Fruit fly (Drosophila melanogaster) Kc167 (cell line): Measurements from ENCODE around the gene CG11438.

Experiments
- Myc ChIP-seq: fragments of >200 bp; optimal IDR thresholded peaks from 2 replicates; lab custom pipeline; 2017; ENCODE audit warnings: missing external identifiers
- Sin3A ChIP-seq: fragments of >200 bp; optimal IDR thresholded peaks from 2 replicates; lab custom pipeline; 2018; ENCODE audit warnings: missing external identifiers
- h ChIP-seq: fragments of >200 bp; optimal IDR thresholded peaks from 3 replicates; lab custom pipeline; 2018; ENCODE audit warnings: missing external identifiers
- insv ChIP-seq: fragments of >200 bp; optimal IDR thresholded peaks from 3 replicates; lab custom pipeline; 2018; ENCODE audit warnings: missing external identifiers
- psq ChIP-seq: fragments of >200 bp; optimal IDR thresholded peaks from 2 replicates; lab custom pipeline; 2017; ENCODE audit warnings: missing external identifiers
- ttk ChIP-seq: sonication (Bioruptor generic); optimal IDR thresholded peaks from 2 replicates; lab custom pipeline; 2017; ENCODE audit warnings: missing external identifiers

DNA sequence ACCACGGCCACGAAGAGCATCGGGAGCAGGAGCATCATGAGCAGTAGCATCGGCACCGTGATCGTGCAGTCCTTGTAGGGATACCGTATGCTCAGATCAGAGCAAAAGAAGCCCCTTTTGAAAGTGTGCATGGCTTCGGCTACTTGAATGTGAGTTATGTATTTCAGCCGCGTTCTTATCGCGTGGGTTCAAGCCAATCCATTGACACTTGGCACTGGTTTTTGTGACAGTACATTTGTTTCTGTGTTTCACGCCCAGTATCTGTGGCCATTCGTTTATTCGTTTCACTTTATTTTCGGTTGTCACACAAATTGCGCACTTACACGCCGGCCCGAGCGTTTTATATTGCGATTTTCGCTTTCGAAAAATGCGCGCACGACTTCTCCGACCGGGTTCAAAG is 5.0 kb upstream of the CG11438 start:
- TF ChIP-seq Sin3A (no peak), insv (lab: Kevin White, UChicago) (no peak), psq (lab: Kevin White, UChicago) (no peak), ttk (lab: Kevin White, UChicago) (no peak), Myc (lab: Kevin White, UChicago) (no peak), h (lab: Kevin White, UChicago) (no peak)
